Worm (Caenorhabditis elegans) whole organism, late embryonic: ENCODE data around the gene H43E16.1.

ENCODE experiments used
- C08G9.2 ChIP-seq: sonication (generic microtip); optimal IDR thresholded peaks from 2 replicates; lab custom pipeline; 2016; ENCODE audit warnings: mild to moderate bottlenecking, missing genetic modification characterization, moderate library complexity, missing compliant biosample characterization
- C38D4.7 ChIP-seq: fragments of 200-800 bp; sonication (Bioruptor generic); optimal IDR thresholded peaks from 2 replicates; lab custom pipeline; 2018; ENCODE audit warnings: mild to moderate bottlenecking, missing genetic modification characterization, moderate library complexity, missing compliant biosample characterization
- K02D7.2 ChIP-seq: sonication (generic microtip); optimal IDR thresholded peaks from 2 replicates; lab custom pipeline; 2017; ENCODE audit warnings: mild to moderate bottlenecking, missing genetic modification characterization, missing compliant biosample characterization
- T23F11.4 ChIP-seq: fragments of 200-800 bp; sonication (Bioruptor generic); optimal IDR thresholded peaks from 2 replicates; lab custom pipeline; 2018; ENCODE audit warnings: mild to moderate bottlenecking, missing genetic modification characterization, missing compliant biosample characterization
- ahr-1 ChIP-seq: sonication (generic microtip); optimal IDR thresholded peaks from 2 replicates; lab custom pipeline; 2016; ENCODE audit warnings: missing genetic modification characterization, missing compliant biosample characterization
- ceh-14 ChIP-seq: sonication (generic microtip); optimal IDR thresholded peaks from 2 replicates; lab custom pipeline; 2016; ENCODE audit warnings: missing genotype, missing genetic modification characterization, missing compliant biosample characterization
- ceh-18 ChIP-seq: sonication (generic microtip); optimal IDR thresholded peaks from 2 replicates; lab custom pipeline; 2016; ENCODE audit warnings: missing genetic modification characterization, missing compliant biosample characterization
- ceh-19 ChIP-seq: fragments of 200-800 bp; sonication (Bioruptor generic); optimal IDR thresholded peaks from 2 replicates; lab custom pipeline; 2018; ENCODE audit warnings: mild to moderate bottlenecking, missing genetic modification characterization, missing compliant biosample characterization
- ceh-2 ChIP-seq: sonication (generic microtip); optimal IDR thresholded peaks from 2 replicates; lab custom pipeline; 2016; ENCODE audit warnings: missing genotype, missing genetic modification characterization, missing compliant biosample characterization
- ceh-22 ChIP-seq: sonication (generic microtip); optimal IDR thresholded peaks from 2 replicates; lab custom pipeline; 2017; ENCODE audit warnings: missing biosample characterization, missing genetic modification characterization
- ceh-31 ChIP-seq: sonication (generic microtip); optimal IDR thresholded peaks from 2 replicates; lab custom pipeline; 2016; ENCODE audit warnings: missing genetic modification characterization, missing compliant biosample characterization
- ceh-34 ChIP-seq: sonication (generic microtip); optimal IDR thresholded peaks from 2 replicates; lab custom pipeline; 2016; ENCODE audit warnings: mild to moderate bottlenecking, missing genetic modification characterization, missing compliant biosample characterization
- ceh-45 ChIP-seq: fragments of 200-800 bp; sonication (Bioruptor generic); IDR thresholded peaks from 2 replicates; pipeline ENCODE4 v1.3.6; 2022; ENCODE audit warnings: missing genetic modification reagents, missing genetic modification characterization, missing compliant biosample characterization
- ceh-48 ChIP-seq: sonication (generic microtip); optimal IDR thresholded peaks from 2 replicates; lab custom pipeline; 2016; ENCODE audit warnings: missing genetic modification characterization, inconsistent platforms, missing compliant biosample characterization
- ceh-6 ChIP-seq: fragments of 200-800 bp; sonication (Bioruptor generic); optimal IDR thresholded peaks from 2 replicates; lab custom pipeline; 2018; ENCODE audit warnings: mild to moderate bottlenecking, missing genetic modification characterization, missing compliant biosample characterization
- che-1 ChIP-seq: sonication (generic microtip); optimal IDR thresholded peaks from 2 replicates; lab custom pipeline; 2016; ENCODE audit warnings: mild to moderate bottlenecking, missing genetic modification characterization, missing compliant biosample characterization
- dmd-4 ChIP-seq: sonication (generic microtip); optimal IDR thresholded peaks from 2 replicates; lab custom pipeline; 2016; ENCODE audit warnings: borderline replicate concordance, missing genetic modification characterization, missing compliant biosample characterization
- elt-2 ChIP-seq: sonication (generic microtip); optimal IDR thresholded peaks from 2 replicates; lab custom pipeline; 2016; ENCODE audit warnings: missing genetic modification reagents, missing genetic modification characterization, missing compliant biosample characterization
- elt-4 ChIP-seq: sonication (generic microtip); optimal IDR thresholded peaks from 2 replicates; lab custom pipeline; 2016; ENCODE audit warnings: missing genetic modification characterization, missing compliant biosample characterization
- ets-4 ChIP-seq: sonication (generic microtip); optimal IDR thresholded peaks from 2 replicates; lab custom pipeline; 2016; ENCODE audit warnings: missing genetic modification characterization, missing compliant biosample characterization
- eyg-1 ChIP-seq: sonication (generic microtip); optimal IDR thresholded peaks from 2 replicates; lab custom pipeline; 2016; ENCODE audit warnings: missing genotype, missing genetic modification characterization, missing compliant biosample characterization
- fkh-10 ChIP-seq: fragments of 150-350 bp; optimal IDR thresholded peaks from 2 replicates; lab custom pipeline; 2014; ENCODE audit warnings: missing biosample characterization, missing genetic modification reagents, missing genetic modification characterization
- fkh-6 ChIP-seq: sonication (generic microtip); optimal IDR thresholded peaks from 2 replicates; lab custom pipeline; 2016; ENCODE audit warnings: missing genetic modification characterization, missing compliant biosample characterization
- gmeb-2 ChIP-seq: sonication (generic microtip); optimal IDR thresholded peaks from 2 replicates; lab custom pipeline; 2016; ENCODE audit warnings: missing genetic modification characterization, inconsistent platforms, missing compliant biosample characterization
- hlh-13 ChIP-seq: fragments of 200-800 bp; sonication (Bioruptor generic); optimal IDR thresholded peaks from 2 replicates; lab custom pipeline; 2018; ENCODE audit warnings: mild to moderate bottlenecking, missing genetic modification characterization, missing compliant biosample characterization
- hlh-15 ChIP-seq: sonication (generic microtip); optimal IDR thresholded peaks from 2 replicates; lab custom pipeline; 2016; ENCODE audit warnings: missing genetic modification characterization, missing compliant biosample characterization
- hlh-6 ChIP-seq: sonication (generic microtip); optimal IDR thresholded peaks from 2 replicates; lab custom pipeline; 2016; ENCODE audit warnings: missing genotype, missing genetic modification characterization, missing compliant biosample characterization
- hlh-8 ChIP-seq: sonication (generic microtip); optimal IDR thresholded peaks from 2 replicates; lab custom pipeline; 2016; ENCODE audit warnings: missing genotype, missing genetic modification characterization, missing compliant biosample characterization
- lin-11 ChIP-seq: fragments of 200-800 bp; sonication (Bioruptor generic); optimal IDR thresholded peaks from 2 replicates; lab custom pipeline; 2018; ENCODE audit warnings: mild to moderate bottlenecking, missing genetic modification characterization, missing compliant biosample characterization
- nfya-1 ChIP-seq: sonication (generic microtip); optimal IDR thresholded peaks from 2 replicates; lab custom pipeline; 2017; ENCODE audit warnings: missing genetic modification characterization, mild to moderate bottlenecking, missing compliant biosample characterization, antibody characterized with exemption, moderate library complexity
- nhr-11 ChIP-seq: fragments of 150-350 bp; optimal IDR thresholded peaks from 2 replicates; lab custom pipeline; 2014; ENCODE audit warnings: missing biosample characterization, missing genetic modification characterization
- odd-2 ChIP-seq: sonication (generic microtip); optimal IDR thresholded peaks from 2 replicates; lab custom pipeline; 2017; ENCODE audit warnings: antibody characterized with exemption, mild to moderate bottlenecking, missing genetic modification characterization, missing compliant biosample characterization
- pag-3 ChIP-seq: sonication (generic microtip); optimal IDR thresholded peaks from 2 replicates; lab custom pipeline; 2016; ENCODE audit warnings: missing compliant biosample characterization, missing genetic modification characterization, borderline replicate concordance
- pat-9 ChIP-seq: fragments of 200-800 bp; sonication (Bioruptor generic); optimal IDR thresholded peaks from 2 replicates; lab custom pipeline; 2018; ENCODE audit warnings: mild to moderate bottlenecking, missing genetic modification characterization, moderate library complexity, missing compliant biosample characterization
- pax-1 ChIP-seq: fragments of 150-350 bp; optimal IDR thresholded peaks from 2 replicates; lab custom pipeline; 2014; ENCODE audit warnings: missing biosample characterization, missing genetic modification characterization
- pha-2 ChIP-seq: sonication (generic microtip); optimal IDR thresholded peaks from 2 replicates; lab custom pipeline; 2017; ENCODE audit warnings: mild to moderate bottlenecking, missing genetic modification characterization, missing compliant biosample characterization
- pha-4 ChIP-seq: fragments of 150-350 bp; optimal IDR thresholded peaks from 2 replicates; lab custom pipeline; 2018; ENCODE audit warnings: missing biosample characterization, missing genetic modification reagents, missing genetic modification characterization
- pqm-1 ChIP-seq: sonication (generic microtip); optimal IDR thresholded peaks from 2 replicates; lab custom pipeline; 2016; ENCODE audit warnings: missing genetic modification characterization, missing compliant biosample characterization
- pros-1 ChIP-seq: fragments of 150-350 bp; optimal IDR thresholded peaks from 2 replicates; lab custom pipeline; 2014; ENCODE audit warnings: missing biosample characterization, missing genetic modification reagents, missing genetic modification characterization
- ref-2 ChIP-seq: sonication (generic microtip); optimal IDR thresholded peaks from 2 replicates; lab custom pipeline; 2016; ENCODE audit warnings: missing genetic modification characterization, missing compliant biosample characterization
- rnt-1 ChIP-seq: sonication (generic microtip); optimal IDR thresholded peaks from 2 replicates; lab custom pipeline; 2016; ENCODE audit warnings: missing genetic modification characterization, missing compliant biosample characterization
- sdc-2 ChIP-seq: sonication (generic microtip); optimal IDR thresholded peaks from 2 replicates; lab custom pipeline; 2016; ENCODE audit warnings: missing genotype, missing genetic modification characterization, missing compliant biosample characterization
- tbx-2 ChIP-seq: sonication (generic microtip); optimal IDR thresholded peaks from 2 replicates; lab custom pipeline; 2016; ENCODE audit warnings: missing genetic modification characterization, missing compliant biosample characterization
- unc-3 ChIP-seq, 2 experiments: fragments of 200-800 bp in 1 of 2; sonication (Bioruptor generic) in 1 of 2; sonication (generic microtip) in 1 of 2; conservative IDR thresholded peaks in 1 of 2; optimal IDR thresholded peaks in 1 of 2; 2 replicates each; pipeline versions ENCODE4 v1.3.6 to Lab custom; 2016 to 2022; ENCODE audit warnings: missing compliant biosample characterization in 2 of 2, missing genetic modification characterization in 2 of 2, missing genetic modification reagents in 1 of 2
- unc-42 ChIP-seq: sonication (generic microtip); optimal IDR thresholded peaks from 2 replicates; lab custom pipeline; 2016; ENCODE audit warnings: missing genotype, missing genetic modification characterization, missing compliant biosample characterization
- unc-55 ChIP-seq: sonication (generic microtip); optimal IDR thresholded peaks from 2 replicates; lab custom pipeline; 2017; ENCODE audit warnings: missing biosample characterization, missing genetic modification reagents, missing genetic modification characterization
- unc-86 ChIP-seq: sonication (generic microtip); optimal IDR thresholded peaks from 2 replicates; lab custom pipeline; 2016; ENCODE audit warnings: missing genetic modification characterization, missing compliant biosample characterization
- ztf-16 ChIP-seq: sonication (generic microtip); optimal IDR thresholded peaks from 2 replicates; lab custom pipeline; 2017; ENCODE audit warnings: missing genetic modification characterization, missing compliant biosample characterization

H43E16.1 gene

ce11 chrII:6682918-6683317 is 8.8 kb downstream of the H43E16.1 start:
- TF ChIP-seq hlh-13 (GFP tag; lab: Kevin White, UChicago) (no peak), ets-4 (tag; lab: Kevin White, UChicago) (no peak), elt-4 (tag; lab: Kevin White, UChicago) (no peak), pag-3 (tag; lab: Kevin White, UChicago) (no peak), hlh-6 (no peak), gmeb-2 (no peak), elt-2 (tag; lab: Kevin White, UChicago) (no peak), ceh-45 (no peak), ceh-48 (tag; lab: Kevin White, UChicago) (no peak), pqm-1 (tag; lab: Kevin White, UChicago) (no peak), ztf-16 (tag; lab: Kevin White, UChicago) (no peak), ceh-14 (tag; lab: Kevin White, UChicago) (no peak)

- no peak for TF ChIP-seq odd-2 (tag; lab: Kevin White, UChicago)
- TF ChIP-seq pat-9 (tag; lab: Kevin White, UChicago), result no peak
- no peak for TF ChIP-seq unc-42
- TF ChIP-seq fkh-10 (GFP tag; lab: Kevin White, UChicago), result no peak
- TF ChIP-seq ceh-6 (GFP tag; lab: Kevin White, UChicago), result no peak
- TF ChIP-seq elt-2 (tag; lab: Kevin White, UChicago), result no peak
- no peak for TF ChIP-seq K02D7.2 (tag; lab: Kevin White, UChicago)
- no peak for TF ChIP-seq nhr-11 (tag; lab: Kevin White, UChicago)
- no peak for TF ChIP-seq ceh-22 (tag; lab: Kevin White, UChicago)
- no peak for TF ChIP-seq ceh-48 (tag; lab: Kevin White, UChicago)
- TF ChIP-seq hlh-6, result no peak
- TF ChIP-seq ceh-34 (tag; lab: Kevin White, UChicago), result peak; percentile 40
- no peak for TF ChIP-seq ztf-16 (tag; lab: Kevin White, UChicago)
- TF ChIP-seq unc-55 (GFP tag; lab: Kevin White, UChicago), result peak; percentile 81
- TF ChIP-seq ets-4 (tag; lab: Kevin White, UChicago), result peak; percentile 36
- no peak for TF ChIP-seq hlh-13 (GFP tag; lab: Kevin White, UChicago)
- TF ChIP-seq pha-2, result no peak
- no peak for TF ChIP-seq gmeb-2
- no peak for TF ChIP-seq ceh-19 (GFP tag; lab: Kevin White, UChicago)
- TF ChIP-seq hlh-8 (tag; lab: Kevin White, UChicago), result no peak
- TF ChIP-seq pag-3 (tag; lab: Kevin White, UChicago), result no peak
- TF ChIP-seq ceh-18, result peak; percentile 26
- no peak for TF ChIP-seq C38D4.7
- TF ChIP-seq dmd-4 (tag; lab: Kevin White, UChicago), result no peak
- no peak for TF ChIP-seq hlh-15
- TF ChIP-seq pax-1, result no peak
- no peak for TF ChIP-seq ahr-1 (tag; lab: Kevin White, UChicago)
- TF ChIP-seq nfya-1 (tag; lab: Kevin White, UChicago), result no peak
- TF ChIP-seq pros-1 (tag; lab: Kevin White, UChicago), result no peak
- TF ChIP-seq pqm-1 (tag; lab: Kevin White, UChicago), result no peak
- no peak for TF ChIP-seq ceh-14 (tag; lab: Kevin White, UChicago)
- TF ChIP-seq che-1 (tag; lab: Kevin White, UChicago), result no peak
- peak; percentile 46 for TF ChIP-seq C08G9.2 (tag; lab: Kevin White, UChicago)
- no peak for TF ChIP-seq ref-2 (tag; lab: Kevin White, UChicago)
- TF ChIP-seq lin-11 (tag; lab: Kevin White, UChicago), result no peak
- no peak for TF ChIP-seq unc-86 (tag; lab: Kevin White, UChicago)
- no peak for TF ChIP-seq sdc-2
- peak; percentile 70 for TF ChIP-seq tbx-2 (tag; lab: Kevin White, UChicago)
- no peak for TF ChIP-seq ceh-2 (tag; lab: Kevin White, UChicago)
- peak; percentile 73 for TF ChIP-seq rnt-1
- TF ChIP-seq pha-4 (tag; lab: Kevin White, UChicago), result no peak
- no peak for TF ChIP-seq unc-3 (GFP tag; conservative IDR thresholded peaks at IDR 0.05; lab: Robert Waterston, UW)
- no peak for TF ChIP-seq unc-3 (tag; optimal IDR thresholded peaks at IDR 0.05; lab: Kevin White, UChicago)
- no peak for TF ChIP-seq T23F11.4 (GFP tag; lab: Kevin White, UChicago)
- TF ChIP-seq fkh-6 (tag; lab: Kevin White, UChicago), result no peak
- peak; percentile 76 for TF ChIP-seq ceh-31 (tag; lab: Kevin White, UChicago)
- no peak for TF ChIP-seq eyg-1 (tag; lab: Kevin White, UChicago)
These were observed 9.7 kb downstream of the H43E16.1 start, which contains the start of gene gyf-1 for ce11 chrII:6683663-6684285. Gene gyf-1 (plus strand): TSS chrII:6684235.
